Worm (Caenorhabditis elegans): ENCODE data around the gene his-17.

ce11 chrV:8938445-8938844 lies 40.7 kb upstream of the his-17 start:
- TF ChIP-seq him-1 (tag; optimal IDR thresholded peaks at IDR 0.05) (no peak), W03F9.2 (tag; optimal IDR thresholded peaks at IDR 0.05) (no peak), dao-5 (tag; optimal IDR thresholded peaks at IDR 0.05) (no peak)

All from whole organism, L4/young adult.